Worm (Caenorhabditis elegans): ENCODE data around the gene F07A11.5.

ce11 chrII:11650975-11651588 is 39.0 kb downstream of the F07A11.5 start, which contains the start of gene coa-7:
- TF ChIP-seq W03F9.2 (tag; optimal IDR thresholded peaks at IDR 0.05) (no peak), dao-5 (tag; optimal IDR thresholded peaks at IDR 0.05) (no peak)
